Worm (Caenorhabditis elegans) whole organism, L2 larva: ENCODE data around the gene F13E9.11.

Experiments
- C34F6.9 ChIP-seq: fragments of 150-350 bp; optimal IDR thresholded peaks from 2 replicates; lab custom pipeline; 2014; ENCODE audit warnings: missing biosample characterization, missing genetic modification characterization
- F13H6.1 ChIP-seq: sonication (generic microtip); optimal IDR thresholded peaks from 2 replicates; lab custom pipeline; 2016; ENCODE audit warnings: missing genetic modification characterization, missing compliant biosample characterization
- R02D3.7 ChIP-seq: fragments of 150-350 bp; optimal IDR thresholded peaks from 2 replicates; lab custom pipeline; 2014; ENCODE audit warnings: missing biosample characterization, missing genetic modification characterization
- Y55F3AM.14 ChIP-seq: fragments of 200-800 bp; sonication (Bioruptor generic); optimal IDR thresholded peaks from 2 replicates; lab custom pipeline; 2018; ENCODE audit warnings: mild to moderate bottlenecking, missing genetic modification characterization, missing compliant biosample characterization
- ZK546.5 ChIP-seq: sonication (generic microtip); optimal IDR thresholded peaks from 2 replicates; lab custom pipeline; 2017; ENCODE audit warnings: missing biosample characterization, missing genetic modification characterization
- alr-1 ChIP-seq: fragments of 150-350 bp; optimal IDR thresholded peaks from 2 replicates; lab custom pipeline; 2014; ENCODE audit warnings: missing biosample characterization, missing genetic modification characterization
- aly-2 ChIP-seq: fragments of 150-350 bp; optimal IDR thresholded peaks from 2 replicates; lab custom pipeline; 2014; ENCODE audit warnings: missing biosample characterization, missing genetic modification characterization
- blmp-1 ChIP-seq: sonication (generic microtip); optimal IDR thresholded peaks from 2 replicates; lab custom pipeline; 2017; ENCODE audit warnings: missing genetic modification characterization, mild to moderate bottlenecking, missing compliant biosample characterization, antibody characterized with exemption, moderate library complexity; ENCODE audit not compliant: insufficient read depth
- ceh-16 ChIP-seq: fragments of 150-350 bp; optimal IDR thresholded peaks from 2 replicates; lab custom pipeline; 2014; ENCODE audit warnings: missing biosample characterization, missing genetic modification characterization
- ceh-82 ChIP-seq: fragments of 150-350 bp; optimal IDR thresholded peaks from 2 replicates; lab custom pipeline; 2014; ENCODE audit warnings: missing biosample characterization, missing genetic modification characterization
- crh-2 ChIP-seq: sonication (generic microtip); optimal IDR thresholded peaks from 2 replicates; lab custom pipeline; 2017; ENCODE audit warnings: missing biosample characterization, missing genetic modification characterization
- dmd-4 ChIP-seq: sonication (generic microtip); optimal IDR thresholded peaks from 2 replicates; lab custom pipeline; 2017; ENCODE audit warnings: missing biosample characterization, missing genetic modification characterization
- egl-27 ChIP-seq: sonication (generic microtip); optimal IDR thresholded peaks from 3 replicates; lab custom pipeline; 2017; ENCODE audit warnings: missing biosample characterization, missing genetic modification reagents, missing genetic modification characterization
- elt-1 ChIP-seq: fragments of 150-350 bp; optimal IDR thresholded peaks from 2 replicates; lab custom pipeline; 2014; ENCODE audit warnings: missing biosample characterization, missing genetic modification characterization
- elt-3 ChIP-seq: sonication (generic microtip); optimal IDR thresholded peaks from 2 replicates; lab custom pipeline; 2017; ENCODE audit warnings: missing biosample characterization, missing genetic modification characterization
- fos-1 ChIP-seq: fragments of 150-350 bp; optimal IDR thresholded peaks from 2 replicates; lab custom pipeline; 2014; ENCODE audit warnings: missing biosample characterization, missing genetic modification characterization
- gmeb-1 ChIP-seq: fragments of 150-350 bp; optimal IDR thresholded peaks from 2 replicates; lab custom pipeline; 2014; ENCODE audit warnings: missing biosample characterization, missing genetic modification characterization
- lin-11 ChIP-seq: fragments of 150-350 bp; sonication (generic microtip); optimal IDR thresholded peaks from 2 replicates; lab custom pipeline; 2014; ENCODE audit warnings: missing biosample characterization, missing genetic modification characterization, inconsistent platforms, mixed read lengths
- lin-13 ChIP-seq: fragments of 150-350 bp; optimal IDR thresholded peaks from 2 replicates; lab custom pipeline; 2014; ENCODE audit warnings: missing biosample characterization, missing genetic modification reagents, missing genetic modification characterization
- lsy-2 ChIP-seq, 2 experiments: fragments of 150-350 bp in 1 of 2; sonication (generic microtip) in 1 of 2; optimal IDR thresholded peaks; 2 replicates each; lab custom pipeline; 2014 to 2017; ENCODE audit warnings: missing biosample characterization in 2 of 2, missing genetic modification characterization in 2 of 2
- mab-5 ChIP-seq: fragments of 150-350 bp; optimal IDR thresholded peaks from 2 replicates; lab custom pipeline; 2014; ENCODE audit warnings: missing biosample characterization, missing genetic modification characterization
- mbf-1 ChIP-seq: sonication (generic microtip); optimal IDR thresholded peaks from 2 replicates; lab custom pipeline; 2017; ENCODE audit warnings: missing biosample characterization, missing genetic modification characterization
- nhr-10 ChIP-seq: sonication (generic microtip); optimal IDR thresholded peaks from 2 replicates; lab custom pipeline; 2017; ENCODE audit warnings: missing biosample characterization, missing genetic modification characterization
- nhr-12 ChIP-seq: fragments of 150-350 bp; optimal IDR thresholded peaks from 2 replicates; lab custom pipeline; 2014; ENCODE audit warnings: missing biosample characterization, missing genetic modification characterization
- nhr-21 ChIP-seq: fragments of 150-350 bp; optimal IDR thresholded peaks from 2 replicates; lab custom pipeline; 2014; ENCODE audit warnings: missing biosample characterization, missing genetic modification characterization
- nhr-6 ChIP-seq: fragments of 150-350 bp; optimal IDR thresholded peaks from 2 replicates; lab custom pipeline; 2014; ENCODE audit warnings: missing biosample characterization, missing genetic modification characterization
- nhr-77 ChIP-seq: fragments of 150-350 bp; optimal IDR thresholded peaks from 2 replicates; lab custom pipeline; 2014; ENCODE audit warnings: missing biosample characterization, missing genetic modification characterization
- peb-1 ChIP-seq: fragments of 150-350 bp; optimal IDR thresholded peaks from 2 replicates; lab custom pipeline; 2014; ENCODE audit warnings: missing biosample characterization, missing genetic modification characterization
- sem-4 ChIP-seq: fragments of 150-350 bp; optimal IDR thresholded peaks from 2 replicates; lab custom pipeline; 2014; ENCODE audit warnings: missing biosample characterization, missing genetic modification reagents, missing genetic modification characterization
- sma-9 ChIP-seq, 2 experiments: fragments of 150-350 bp in 1 of 2; sonication (generic microtip) in 1 of 2; optimal IDR thresholded peaks; 2 replicates each; lab custom pipeline; 2014 to 2016; ENCODE audit warnings: missing genetic modification characterization in 2 of 2, mild to moderate bottlenecking in 1 of 2, missing biosample characterization in 1 of 2, missing compliant biosample characterization in 1 of 2, missing genetic modification reagents in 1 of 2, moderate library complexity in 1 of 2
- unc-39 ChIP-seq: fragments of 150-350 bp; optimal IDR thresholded peaks from 2 replicates; lab custom pipeline; 2014; ENCODE audit warnings: missing biosample characterization, missing genetic modification characterization
- unc-55 ChIP-seq: fragments of 150-350 bp; sonication (generic microtip); optimal IDR thresholded peaks from 3 replicates; lab custom pipeline; 2014; ENCODE audit warnings: missing biosample characterization, missing genetic modification reagents, missing genetic modification characterization
- zag-1 ChIP-seq: fragments of 150-350 bp; optimal IDR thresholded peaks from 2 replicates; lab custom pipeline; 2014; ENCODE audit warnings: missing biosample characterization, missing genetic modification characterization
- ztf-1 ChIP-seq: fragments of 200-800 bp; sonication (Bioruptor generic); conservative IDR thresholded peaks from 2 replicates; pipeline ENCODE4 v1.3.6; 2022; ENCODE audit warnings: missing genetic modification characterization, missing compliant biosample characterization
- ztf-11 ChIP-seq: sonication (generic microtip); optimal IDR thresholded peaks from 2 replicates; lab custom pipeline; 2017; ENCODE audit warnings: missing biosample characterization, missing genetic modification characterization
- ztf-4 ChIP-seq: fragments of 150-350 bp; optimal IDR thresholded peaks from 2 replicates; lab custom pipeline; 2014; ENCODE audit warnings: missing biosample characterization, missing genetic modification characterization

The F13E9.11 gene

DNA sequence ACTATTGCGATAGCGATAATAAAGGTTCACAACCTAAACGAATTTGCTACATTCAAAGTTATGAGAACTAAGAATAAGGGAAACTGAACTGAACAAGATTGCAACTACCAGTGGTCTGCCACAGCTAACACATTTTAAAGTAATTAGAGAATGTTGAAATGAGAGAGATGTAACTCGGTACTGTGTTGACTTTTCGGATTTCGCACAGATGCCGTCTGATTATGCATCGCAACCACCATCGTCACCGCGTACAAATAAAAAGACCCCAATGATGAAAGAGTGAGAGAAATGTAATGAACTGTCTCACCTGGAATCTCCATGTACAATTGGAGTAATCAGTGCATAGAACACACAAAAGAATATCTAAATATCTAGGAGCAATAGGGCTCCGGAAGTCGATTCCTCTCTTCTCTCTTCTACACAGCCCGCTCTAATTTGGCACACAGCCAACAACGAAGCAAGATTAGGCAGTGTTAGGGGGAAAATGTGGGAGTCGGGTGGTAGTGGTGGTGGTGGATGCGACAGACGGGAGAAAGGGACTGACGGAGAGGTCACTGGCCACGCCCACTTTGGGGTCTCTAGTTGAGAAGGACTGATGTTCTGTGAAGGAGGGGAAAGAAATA lies at the start of gene F13E9.11:
Gene F13E9.11, minus strand, starts transcription at position 507 of the 623 bp plus-strand sequence.
- TF ChIP-seq ceh-16 (tag; lab: Kevin White, UChicago) (no peak), Y55F3AM.14 (GFP tag; lab: Kevin White, UChicago) (no peak), aly-2 (no peak), ztf-1 (GFP tag; lab: Robert Waterston, UW) (no peak), R02D3.7 (tag; lab: Kevin White, UChicago) (no peak), alr-1 (tag; lab: Kevin White, UChicago) (no peak), sem-4 (tag; lab: Kevin White, UChicago) (no peak), gmeb-1 (tag; lab: Kevin White, UChicago) (no peak), ztf-11 (tag; lab: Kevin White, UChicago) (no peak), C34F6.9 (tag; lab: Kevin White, UChicago) (peak; percentile 5), lin-11 (tag; lab: Kevin White, UChicago) (no peak), unc-55 (peak; percentile 12), nhr-77 (tag; lab: Kevin White, UChicago) (no peak), sma-9 (GFP tag; optimal IDR thresholded peaks at IDR 0.05; lab: Kevin White, UChicago) (no peak), sma-9 (tag; optimal IDR thresholded peaks at IDR 0.05; lab: Kevin White, UChicago) (no peak), nhr-6 (tag; lab: Kevin White, UChicago) (no peak), peb-1 (tag; lab: Kevin White, UChicago) (no peak), F13H6.1 (no peak), nhr-10 (tag; lab: Kevin White, UChicago) (no peak), mbf-1 (tag; lab: Kevin White, UChicago) (no peak), zag-1 (tag; lab: Kevin White, UChicago) (peak; percentile 61), nhr-12 (tag; lab: Kevin White, UChicago) (no peak), ZK546.5 (tag; lab: Kevin White, UChicago) (no peak), ztf-4 (tag; lab: Kevin White, UChicago) (no peak), blmp-1 (tag; lab: Kevin White, UChicago) (no peak), unc-39 (tag; lab: Kevin White, UChicago) (no peak), crh-2 (tag; lab: Kevin White, UChicago) (no peak), mab-5 (tag; lab: Kevin White, UChicago) (no peak), lsy-2 (tag; optimal IDR thresholded peaks at IDR 0.05; lab: Kevin White, UChicago) (peak in 1 of 2 experiments; percentile 19), elt-3 (tag; lab: Kevin White, UChicago) (no peak)
- TF ChIP-seq, all 48 proteins: peak for 4

ce11 chrIV:10916134-10916533 lies 47.2 kb upstream of the F13E9.11 start:
- TF ChIP-seq ZK546.5 (tag; lab: Kevin White, UChicago) (no peak), zag-1 (tag; lab: Kevin White, UChicago) (no peak), sem-4 (tag; lab: Kevin White, UChicago) (no peak), nhr-77 (tag; lab: Kevin White, UChicago) (no peak), ceh-16 (tag; lab: Kevin White, UChicago) (peak; percentile 69), egl-27 (tag; lab: Kevin White, UChicago) (no peak), lin-13 (no peak), elt-1 (peak; percentile 49), nhr-6 (tag; lab: Kevin White, UChicago) (no peak), nhr-21 (tag; lab: Kevin White, UChicago) (no peak), gmeb-1 (tag; lab: Kevin White, UChicago) (no peak), ztf-1 (GFP tag; lab: Robert Waterston, UW) (no peak), fos-1 (no peak), dmd-4 (tag; lab: Kevin White, UChicago) (no peak), sma-9 (GFP tag; optimal IDR thresholded peaks at IDR 0.05; lab: Kevin White, UChicago) (no peak), sma-9 (tag; optimal IDR thresholded peaks at IDR 0.05; lab: Kevin White, UChicago) (no peak), alr-1 (tag; lab: Kevin White, UChicago) (no peak)

DNA sequence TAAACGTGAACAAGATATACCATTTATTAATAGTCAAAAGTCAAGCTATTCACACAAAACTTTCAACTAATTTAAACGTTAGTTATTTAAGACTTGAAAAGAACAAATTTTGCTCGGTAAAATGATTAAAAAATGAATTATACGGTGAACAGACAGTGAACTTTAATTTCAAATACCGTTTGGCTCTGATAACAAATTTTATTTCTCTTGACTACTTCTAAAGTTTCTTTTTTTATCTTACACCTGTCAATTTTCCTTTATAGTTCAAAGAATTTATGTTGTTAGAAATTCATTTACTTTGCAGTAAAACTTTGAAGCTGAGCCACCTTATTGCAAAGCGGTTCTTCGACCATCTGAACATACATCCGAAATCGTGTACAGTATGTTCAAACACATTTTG lies 46.5 kb upstream of the F13E9.11 start, which contains the start of gene ZK593.3:
Gene ZK593.3, plus strand, starts transcription at position 301 of the 400 bp plus-strand sequence.
- TF ChIP-seq F13H6.1 = no peak
- no peak for TF ChIP-seq ceh-82 (tag; lab: Kevin White, UChicago)
- TF ChIP-seq gmeb-1 (tag; lab: Kevin White, UChicago) = no peak
- TF ChIP-seq mab-5 (tag; lab: Kevin White, UChicago) = no peak
- no peak for TF ChIP-seq egl-27 (tag; lab: Kevin White, UChicago)
- TF ChIP-seq nhr-6 (tag; lab: Kevin White, UChicago) = no peak
- no peak for TF ChIP-seq blmp-1 (tag; lab: Kevin White, UChicago)
- TF ChIP-seq R02D3.7 (tag; lab: Kevin White, UChicago) = no peak
